Worm (Caenorhabditis elegans) whole organism, late embryonic: ENCODE measurements around the gene Y62F5A.12.
A peak's percentile ranks its signal among the peaks of the same experiment; 100 is the strongest.

Experiments used
- F13H6.1 ChIP-seq: sonication (generic microtip); optimal IDR thresholded peaks from 2 replicates; lab custom pipeline; 2016; ENCODE audit warnings: missing genetic modification characterization, missing compliant biosample characterization
- K02D7.2 ChIP-seq: sonication (generic microtip); optimal IDR thresholded peaks from 2 replicates; lab custom pipeline; 2017; ENCODE audit warnings: mild to moderate bottlenecking, missing genetic modification characterization, missing compliant biosample characterization
- K09A11.1 ChIP-seq: sonication (generic microtip); optimal IDR thresholded peaks from 2 replicates; lab custom pipeline; 2017; ENCODE audit warnings: antibody characterized with exemption, mild to moderate bottlenecking, missing genetic modification characterization, missing compliant biosample characterization; ENCODE audit not compliant: insufficient read depth
- ama-1 ChIP-seq: fragments of 150-350 bp; optimal IDR thresholded peaks from 2 replicates; lab custom pipeline; 2014
- ceh-48 ChIP-seq: sonication (generic microtip); optimal IDR thresholded peaks from 2 replicates; lab custom pipeline; 2016; ENCODE audit warnings: missing genetic modification characterization, inconsistent platforms, missing compliant biosample characterization
- fkh-6 ChIP-seq: sonication (generic microtip); optimal IDR thresholded peaks from 2 replicates; lab custom pipeline; 2016; ENCODE audit warnings: missing genetic modification characterization, missing compliant biosample characterization
- hlh-6 ChIP-seq: sonication (generic microtip); optimal IDR thresholded peaks from 2 replicates; lab custom pipeline; 2016; ENCODE audit warnings: missing genotype, missing genetic modification characterization, missing compliant biosample characterization
- mec-3 ChIP-seq: sonication (generic microtip); optimal IDR thresholded peaks from 2 replicates; lab custom pipeline; 2016; ENCODE audit warnings: borderline replicate concordance, missing genetic modification characterization, missing compliant biosample characterization
- nfya-1 ChIP-seq: sonication (generic microtip); optimal IDR thresholded peaks from 2 replicates; lab custom pipeline; 2017; ENCODE audit warnings: missing genetic modification characterization, mild to moderate bottlenecking, missing compliant biosample characterization, antibody characterized with exemption, moderate library complexity
- npax-4 ChIP-seq: sonication (generic microtip); optimal IDR thresholded peaks from 2 replicates; lab custom pipeline; 2016; ENCODE audit warnings: missing genetic modification characterization, missing compliant biosample characterization
- pag-3 ChIP-seq: sonication (generic microtip); optimal IDR thresholded peaks from 2 replicates; lab custom pipeline; 2016; ENCODE audit warnings: missing compliant biosample characterization, missing genetic modification characterization, borderline replicate concordance
- unc-55 ChIP-seq: sonication (generic microtip); optimal IDR thresholded peaks from 2 replicates; lab custom pipeline; 2017; ENCODE audit warnings: missing biosample characterization, missing genetic modification reagents, missing genetic modification characterization
- unc-86 ChIP-seq: sonication (generic microtip); optimal IDR thresholded peaks from 2 replicates; lab custom pipeline; 2016; ENCODE audit warnings: missing genetic modification characterization, missing compliant biosample characterization
- ztf-16 ChIP-seq: sonication (generic microtip); optimal IDR thresholded peaks from 2 replicates; lab custom pipeline; 2017; ENCODE audit warnings: missing genetic modification characterization, missing compliant biosample characterization

- TF ChIP-seq ama-1 (lab: Kevin White, UChicago), result no peak
- TF ChIP-seq npax-4 (tag; lab: Kevin White, UChicago), result no peak
- TF ChIP-seq nfya-1 (tag; lab: Kevin White, UChicago), result no peak
- TF ChIP-seq K09A11.1, result no peak
- no peak for TF ChIP-seq mec-3
- TF ChIP-seq hlh-6 (tag; lab: Kevin White, UChicago), result no peak
- TF ChIP-seq F13H6.1, result no peak
- peak; percentile 17 for TF ChIP-seq unc-55
- no peak for TF ChIP-seq ztf-16 (tag; lab: Kevin White, UChicago)
- no peak for TF ChIP-seq fkh-6 (tag; lab: Kevin White, UChicago)
- no peak for TF ChIP-seq ceh-48 (tag; lab: Kevin White, UChicago)
- TF ChIP-seq pag-3 (tag; lab: Kevin White, UChicago), result no peak
- no peak for TF ChIP-seq K02D7.2 (tag; lab: Kevin White, UChicago)
- TF ChIP-seq unc-86, result no peak
Observed at ce11 chrII:11542958-11543357, 8.7 kb upstream of the Y62F5A.12 start.
